Worm (Caenorhabditis elegans) whole organism, L4 larva: Measurements from ENCODE around the gene nspc-16.

Experiments
- F37D6.2 ChIP-seq: sonication (generic microtip); optimal IDR thresholded peaks from 2 replicates; lab custom pipeline; 2016; ENCODE audit warnings: mild to moderate bottlenecking, missing genetic modification characterization, missing compliant biosample characterization
- F49E8.2 ChIP-seq: sonication (generic microtip); optimal IDR thresholded peaks from 2 replicates; lab custom pipeline; 2016; ENCODE audit warnings: missing compliant biosample characterization, mild to moderate bottlenecking, missing genetic modification characterization, borderline replicate concordance
- T20F7.1 ChIP-seq: fragments of 200-800 bp; sonication (Bioruptor generic); optimal IDR thresholded peaks from 2 replicates; lab custom pipeline; 2018; ENCODE audit warnings: mild to moderate bottlenecking, missing genetic modification characterization, missing compliant biosample characterization
- T26A8.4 ChIP-seq: fragments of 200-800 bp; sonication (Bioruptor generic); IDR thresholded peaks from 2 replicates; pipeline ENCODE4 v1.3.6; 2022; ENCODE audit warnings: missing genetic modification characterization, missing compliant biosample characterization
- Y75B8A.6 ChIP-seq: fragments of 200-800 bp; sonication (Bioruptor generic); IDR thresholded peaks from 2 replicates; pipeline ENCODE4 v1.3.6; 2022; ENCODE audit warnings: missing genetic modification reagents, missing genetic modification characterization, missing compliant biosample characterization
- ZK546.5 ChIP-seq, 2 experiments: sonication (generic microtip); optimal IDR thresholded peaks; 2 replicates each; lab custom pipeline; 2017; ENCODE audit warnings: missing biosample characterization in 2 of 2, missing genetic modification characterization in 2 of 2
- aha-1 ChIP-seq: fragments of 150-350 bp; peaks from one replicate; lab custom pipeline; 2014; ENCODE audit warnings: missing biosample characterization, missing genetic modification characterization
- aly-2 ChIP-seq: sonication (generic microtip); optimal IDR thresholded peaks from 2 replicates; lab custom pipeline; 2018; ENCODE audit warnings: missing biosample characterization, missing genetic modification characterization
- arid-1 ChIP-seq: fragments of 200-800 bp; sonication (Bioruptor generic); conservative IDR thresholded peaks from 2 replicates; pipeline ENCODE4 v1.3.6; 2022; ENCODE audit warnings: missing genetic modification reagents, missing genetic modification characterization, missing compliant biosample characterization
- attf-4 ChIP-seq: sonication (generic microtip); optimal IDR thresholded peaks from 3 replicates; lab custom pipeline; 2017; ENCODE audit warnings: missing biosample characterization, missing genetic modification characterization
- ceh-32 ChIP-seq: sonication (generic microtip); optimal IDR thresholded peaks from 2 replicates; lab custom pipeline; 2016; ENCODE audit warnings: mild to moderate bottlenecking, missing genetic modification characterization, missing compliant biosample characterization; ENCODE audit not compliant: poor library complexity
- ces-1 ChIP-seq: fragments of 150-350 bp; sonication (generic microtip); optimal IDR thresholded peaks from 4 replicates; lab custom pipeline; 2014; ENCODE audit warnings: missing biosample characterization, missing genetic modification reagents, missing genetic modification characterization
- cey-2 ChIP-seq: sonication (generic microtip); optimal IDR thresholded peaks from 3 replicates; lab custom pipeline; 2017; ENCODE audit warnings: missing genetic modification characterization, mild to moderate bottlenecking, missing compliant biosample characterization, antibody characterized with exemption, borderline replicate concordance; ENCODE audit not compliant: insufficient read depth
- ctbp-1 ChIP-seq: fragments of 200-800 bp; sonication (Bioruptor generic); IDR thresholded peaks from 2 replicates; pipeline ENCODE4 v1.3.6; 2022; ENCODE audit warnings: missing genetic modification reagents, missing genetic modification characterization, missing compliant biosample characterization
- daf-12 ChIP-seq: fragments of 150-350 bp; optimal IDR thresholded peaks from 2 replicates; lab custom pipeline; 2014; ENCODE audit warnings: missing biosample characterization, missing genetic modification reagents, missing genetic modification characterization
- daf-19 ChIP-seq: fragments of 200-800 bp; sonication (Bioruptor generic); conservative IDR thresholded peaks from 2 replicates; pipeline ENCODE4 v1.3.6; 2022; ENCODE audit warnings: missing genetic modification characterization, missing compliant biosample characterization
- dmd-8 ChIP-seq: fragments of 200-800 bp; sonication (Bioruptor generic); IDR thresholded peaks from 2 replicates; pipeline ENCODE4 v1.3.6; 2022; ENCODE audit warnings: missing genetic modification characterization, missing compliant biosample characterization
- dmd-9 ChIP-seq: fragments of 200-800 bp; sonication (Bioruptor generic); IDR thresholded peaks from 2 replicates; pipeline ENCODE4 v1.3.6; 2022; ENCODE audit warnings: missing genetic modification reagents, missing genetic modification characterization, missing compliant biosample characterization
- duxl-1 ChIP-seq: sonication (generic microtip); optimal IDR thresholded peaks from 2 replicates; lab custom pipeline; 2016; ENCODE audit warnings: mild to moderate bottlenecking, missing genetic modification characterization, moderate library complexity, missing compliant biosample characterization; ENCODE audit not compliant: poor library complexity
- fkh-10 ChIP-seq: fragments of 150-350 bp; optimal IDR thresholded peaks from 2 replicates; lab custom pipeline; 2014; ENCODE audit warnings: missing biosample characterization, missing genetic modification reagents, missing genetic modification characterization
- gei-8 ChIP-seq: fragments of 200-800 bp; sonication (Bioruptor generic); optimal IDR thresholded peaks from 2 replicates; lab custom pipeline; 2018; ENCODE audit warnings: mild to moderate bottlenecking, missing genetic modification characterization, missing compliant biosample characterization
- hif-1 ChIP-seq, 2 experiments: sonication (generic microtip); optimal IDR thresholded peaks; 2 replicates each; lab custom pipeline; 2016 to 2017; ENCODE audit warnings: missing compliant biosample characterization in 2 of 2, missing genetic modification characterization in 2 of 2, missing genetic modification reagents in 2 of 2, missing genotype in 2 of 2, mild to moderate bottlenecking in 1 of 2
- hlh-11 ChIP-seq: fragments of 200-800 bp; sonication (Bioruptor generic); optimal IDR thresholded peaks from 2 replicates; lab custom pipeline; 2018; ENCODE audit warnings: mild to moderate bottlenecking, missing genetic modification characterization, missing compliant biosample characterization
- hlh-30 ChIP-seq: sonication (generic microtip); optimal IDR thresholded peaks from 2 replicates; lab custom pipeline; 2017; ENCODE audit warnings: antibody characterized with exemption, mild to moderate bottlenecking, missing genetic modification characterization, missing compliant biosample characterization; ENCODE audit not compliant: insufficient read depth
- lin-29 ChIP-seq: fragments of 200-800 bp; sonication (Bioruptor generic); IDR thresholded peaks from 2 replicates; pipeline ENCODE4 v1.3.6; 2022; ENCODE audit warnings: missing genetic modification reagents, missing genetic modification characterization, missing compliant biosample characterization
- madf-5 ChIP-seq, 2 experiments: fragments of 200-800 bp; sonication (Bioruptor generic); IDR thresholded peaks; 2 replicates each; pipeline ENCODE4 v1.3.6; 2022; ENCODE audit warnings: missing compliant biosample characterization in 2 of 2, missing genetic modification characterization in 2 of 2
- mdl-1 ChIP-seq, 2 experiments: fragments of 150-350 bp in 1 of 2; sonication (generic microtip) in 1 of 2; optimal IDR thresholded peaks; 2 replicates each; lab custom pipeline; 2014 to 2017; ENCODE audit warnings: missing biosample characterization in 2 of 2, missing genetic modification characterization in 2 of 2
- mes-2 ChIP-seq: sonication (generic microtip); optimal IDR thresholded peaks from 2 replicates; lab custom pipeline; 2016; ENCODE audit warnings: missing genotype, mild to moderate bottlenecking, missing genetic modification characterization, missing compliant biosample characterization; ENCODE audit not compliant: poor library complexity, severe bottlenecking
- nhr-111 ChIP-seq: fragments of 200-800 bp; sonication (Bioruptor generic); optimal IDR thresholded peaks from 2 replicates; lab custom pipeline; 2018; ENCODE audit warnings: mild to moderate bottlenecking, missing genetic modification characterization, missing compliant biosample characterization
- nhr-237 ChIP-seq: sonication (generic microtip); optimal IDR thresholded peaks from 2 replicates; lab custom pipeline; 2017; ENCODE audit warnings: missing biosample characterization, missing genetic modification characterization
- nhr-25 ChIP-seq: sonication (generic microtip); optimal IDR thresholded peaks from 2 replicates; lab custom pipeline; 2017; ENCODE audit warnings: missing genetic modification characterization, mild to moderate bottlenecking, missing compliant biosample characterization, antibody characterized with exemption, moderate library complexity, borderline replicate concordance; ENCODE audit not compliant: insufficient read depth
- nhr-42 ChIP-seq: fragments of 200-800 bp; sonication (Bioruptor generic); IDR thresholded peaks from 2 replicates; pipeline ENCODE4 v1.3.6; 2022; ENCODE audit warnings: missing genetic modification characterization, missing compliant biosample characterization
- nhr-6 ChIP-seq: fragments of 150-350 bp; optimal IDR thresholded peaks from 2 replicates; lab custom pipeline; 2014; ENCODE audit warnings: missing biosample characterization, missing genetic modification characterization
- php-3 ChIP-seq: fragments of 200-800 bp; sonication (Bioruptor generic); IDR thresholded peaks from 2 replicates; pipeline ENCODE4 v1.3.6; 2022; ENCODE audit warnings: missing genetic modification reagents, missing genetic modification characterization, missing compliant biosample characterization
- spr-1 ChIP-seq: sonication (generic microtip); optimal IDR thresholded peaks from 2 replicates; lab custom pipeline; 2016; ENCODE audit warnings: mild to moderate bottlenecking, missing genetic modification characterization, missing compliant biosample characterization
- unc-39 ChIP-seq: sonication (generic microtip); optimal IDR thresholded peaks from 2 replicates; lab custom pipeline; 2017; ENCODE audit warnings: missing biosample characterization, missing genetic modification characterization
- unc-62 ChIP-seq, 3 experiments: fragments of 150-350 bp in 1 of 3; sonication (generic microtip); optimal IDR thresholded peaks in 2 of 3; peaks in 1 of 3; 1 replicate in 1 of 3; 2 replicates in 2 of 3; lab custom pipeline; 2014 to 2017; ENCODE audit warnings: missing biosample characterization in 3 of 3, missing genetic modification characterization in 3 of 3, missing genetic modification reagents in 3 of 3, missing genotype in 1 of 3
- vab-7 ChIP-seq: fragments of 200-800 bp; sonication (Bioruptor generic); IDR thresholded peaks from 2 replicates; pipeline ENCODE4 v1.3.6; 2022; ENCODE audit warnings: missing genetic modification reagents, missing genetic modification characterization, missing compliant biosample characterization
- zfp-2 ChIP-seq: sonication (generic microtip); optimal IDR thresholded peaks from 2 replicates; lab custom pipeline; 2016; ENCODE audit warnings: mild to moderate bottlenecking, missing genetic modification characterization, missing compliant biosample characterization
- zip-11 ChIP-seq: fragments of 200-800 bp; sonication (Bioruptor generic); IDR thresholded peaks from 2 replicates; pipeline ENCODE4 v1.3.6; 2022; ENCODE audit warnings: missing genetic modification characterization, missing compliant biosample characterization
- zip-2 ChIP-seq: fragments of 150-350 bp; optimal IDR thresholded peaks from 2 replicates; lab custom pipeline; 2014; ENCODE audit warnings: missing biosample characterization, missing genetic modification characterization

The nspc-16 gene

DNA sequence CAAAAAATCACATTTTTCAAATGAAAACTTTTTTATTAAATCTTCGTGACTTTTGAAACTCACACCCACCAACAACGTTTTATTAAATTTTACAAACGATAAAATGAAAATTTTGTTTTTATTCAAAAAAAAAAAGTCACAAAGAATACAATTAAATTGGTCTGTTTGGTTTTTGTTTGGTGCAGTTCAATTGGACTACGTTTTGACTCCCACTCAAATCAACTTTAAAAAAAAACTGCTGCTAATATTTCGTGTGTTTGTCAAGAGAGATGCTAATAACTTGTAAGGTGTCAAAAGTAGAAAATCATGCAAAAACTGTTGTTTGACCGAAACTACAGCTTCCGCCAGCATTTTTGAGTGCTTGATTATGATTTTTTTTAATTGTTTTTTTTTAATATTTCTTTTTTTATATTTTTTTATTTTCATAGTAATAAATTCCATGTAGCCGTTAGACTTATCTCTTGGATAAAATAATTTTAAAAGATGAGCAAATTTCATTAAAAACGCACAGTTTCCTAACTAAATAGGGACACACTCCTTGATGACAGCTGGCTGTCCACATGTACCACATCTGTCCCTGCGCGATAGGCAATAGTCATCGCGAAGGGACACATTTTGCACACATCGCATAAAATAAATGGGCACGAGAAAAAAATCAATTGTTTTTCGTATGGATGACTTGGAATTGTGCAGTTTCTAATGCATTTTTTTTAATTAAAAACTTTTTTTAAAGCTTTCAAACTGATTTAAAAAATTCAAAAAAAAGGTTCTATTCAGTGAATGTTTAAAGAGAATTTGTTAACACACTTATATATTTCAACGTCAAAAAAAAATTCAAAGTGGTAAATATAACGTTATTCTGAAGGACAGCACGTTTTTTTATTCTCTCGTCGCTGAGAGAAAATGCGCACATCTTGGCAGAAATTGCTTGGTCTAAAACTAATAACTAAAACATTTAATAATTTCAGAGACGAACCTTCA, 2.2 kb downstream of the nspc-16 start (continued):
- peak; percentile 93 for TF ChIP-seq T20F7.1 (GFP tag; lab: Kevin White, UChicago)
- TF ChIP-seq F49E8.2 (tag; lab: Kevin White, UChicago) = peak; percentile 48
- TF ChIP-seq attf-4 (tag; lab: Kevin White, UChicago) = peak; percentile 81
- TF ChIP-seq duxl-1 (tag; lab: Kevin White, UChicago) = peak; percentile 99
- peak; percentile 96 for TF ChIP-seq arid-1 (GFP tag; lab: Robert Waterston, UW)
- TF ChIP-seq ctbp-1 (GFP tag; lab: Robert Waterston, UW) = peak; percentile 99
- TF ChIP-seq aly-2 (tag; lab: Kevin White, UChicago) = peak; percentile 37
- TF ChIP-seq Y75B8A.6 (GFP tag; lab: Robert Waterston, UW) = peak; percentile 92; the same call in 1 of the 2 replicates
- TF ChIP-seq aha-1 (tag; lab: Kevin White, UChicago) = peak; percentile 98
- peak; percentile 92 to 100 for TF ChIP-seq unc-62 (GFP tag; optimal IDR thresholded peaks at IDR 0.05 in 1 of 2; lab: Kevin White, UChicago)
- TF ChIP-seq unc-62 (tag; optimal IDR thresholded peaks at IDR 0.05; lab: Kevin White, UChicago) = peak; percentile 92
- peak; percentile 100 for TF ChIP-seq nhr-42 (GFP tag; lab: Robert Waterston, UW)
- TF ChIP-seq spr-1 (tag; lab: Kevin White, UChicago) = peak; percentile 98
- TF ChIP-seq ceh-32 (tag; lab: Kevin White, UChicago) = peak; percentile 92
- peak; percentile 96 for TF ChIP-seq hlh-30 (tag; lab: Kevin White, UChicago)
- peak; percentile 98 for TF ChIP-seq zip-2
- peak; percentile 80 for TF ChIP-seq nhr-6 (tag; lab: Kevin White, UChicago)
- TF ChIP-seq zip-11 (GFP tag; lab: Robert Waterston, UW) = peak; percentile 78; the same call in 1 of the 2 replicates
- peak; percentile 94 for TF ChIP-seq nhr-237 (tag; lab: Kevin White, UChicago)
- peak; percentile 35 for TF ChIP-seq nhr-111 (GFP tag; lab: Kevin White, UChicago)
- TF ChIP-seq ZK546.5 (tag; optimal IDR thresholded peaks at IDR 0.05; lab: Kevin White, UChicago) = peak; percentile 39 to 81
- TF ChIP-seq vab-7 (GFP tag; lab: Robert Waterston, UW) = peak; percentile 98
- peak; percentile 78 to 98 for TF ChIP-seq madf-5 (GFP tag; IDR thresholded peaks at IDR 0.05; lab: Robert Waterston, UW)
- peak; percentile 8 for TF ChIP-seq unc-39 (tag; lab: Kevin White, UChicago)
- peak; percentile 97 for TF ChIP-seq nhr-25
- TF ChIP-seq cey-2 = peak; percentile 33
- TF ChIP-seq mes-2 (tag; lab: Kevin White, UChicago) = peak; percentile 99
- TF ChIP-seq, all 104 proteins: peak for 96

DNA sequence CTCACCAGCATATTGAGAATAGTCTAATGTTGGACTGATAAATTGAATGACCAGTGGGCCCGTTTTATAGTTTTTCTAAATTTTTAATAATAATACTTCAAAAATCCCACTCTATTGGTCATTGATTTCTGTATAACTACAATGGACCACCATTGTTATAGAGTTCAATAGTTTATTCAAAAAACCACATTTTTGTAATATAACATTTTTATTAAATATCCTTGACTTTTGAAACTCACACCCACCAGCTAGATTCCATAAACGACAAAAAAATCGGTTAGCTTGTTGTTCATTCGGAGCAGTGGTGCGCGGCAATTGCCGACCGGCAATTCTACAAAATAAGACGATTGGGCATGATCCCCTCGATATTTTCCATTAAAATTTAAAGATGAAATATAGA, 4.2 kb downstream of the nspc-16 start, which contains the start of gene nspc-18:
TSS of gene nspc-18 (minus strand) at position 101 of the 400 bp plus-strand sequence.
- TF ChIP-seq mes-2 (tag; lab: Kevin White, UChicago) (no peak), spr-1 (tag; lab: Kevin White, UChicago) (no peak), arid-1 (GFP tag; lab: Robert Waterston, UW) (no peak), zfp-2 (tag; lab: Kevin White, UChicago) (no peak), dmd-9 (GFP tag; lab: Robert Waterston, UW) (no peak), F37D6.2 (tag; lab: Kevin White, UChicago) (no peak), daf-12 (tag; lab: Kevin White, UChicago) (no peak), daf-19 (GFP tag; lab: Robert Waterston, UW) (no peak), php-3 (no peak), hlh-11 (tag; lab: Kevin White, UChicago) (no peak), dmd-8 (GFP tag; lab: Robert Waterston, UW) (no peak), lin-29 (GFP tag; lab: Robert Waterston, UW) (no peak), T26A8.4 (no peak), mdl-1 (tag; optimal IDR thresholded peaks at IDR 0.05; lab: Kevin White, UChicago) (no peak), ces-1 (no peak), gei-8 (GFP tag; lab: Kevin White, UChicago) (no peak), hif-1 (tag; optimal IDR thresholded peaks at IDR 0.05; lab: Kevin White, UChicago) (no peak), fkh-10 (no peak), vab-7 (GFP tag; lab: Robert Waterston, UW) (no peak), zip-2 (no peak)
